Worm (Caenorhabditis elegans) whole organism, L3 larva: ENCODE measurements around the gene slcr-46.3.

ENCODE experiments used
- ama-1 ChIP-seq: fragments of 150-350 bp; optimal IDR thresholded peaks from 2 replicates; lab custom pipeline; 2018
- fkh-10 ChIP-seq: sonication (generic microtip); optimal IDR thresholded peaks from 2 replicates; lab custom pipeline; 2017; ENCODE audit warnings: missing biosample characterization, missing genetic modification reagents, missing genetic modification characterization
- lin-15B ChIP-seq: fragments of 150-350 bp; optimal IDR thresholded peaks from 2 replicates; lab custom pipeline; 2014; ENCODE audit warnings: missing biosample characterization, missing genetic modification characterization
- nhr-76 ChIP-seq: fragments of 150-350 bp; sonication (generic microtip); optimal IDR thresholded peaks from 5 replicates; lab custom pipeline; 2014; ENCODE audit warnings: missing biosample characterization, missing genetic modification characterization
- skn-1 ChIP-seq: fragments of 150-350 bp; optimal IDR thresholded peaks from 2 replicates; lab custom pipeline; 2014; ENCODE audit warnings: missing biosample characterization, missing genetic modification characterization
- snpc-4 ChIP-seq: fragments of 150-350 bp; optimal IDR thresholded peaks from 2 replicates; lab custom pipeline; 2014; ENCODE audit warnings: missing biosample characterization, missing genetic modification characterization
- unc-62 ChIP-seq: fragments of 150-350 bp; sonication (generic microtip); optimal IDR thresholded peaks from 4 replicates; lab custom pipeline; 2014; ENCODE audit warnings: missing biosample characterization, missing genetic modification reagents, missing genetic modification characterization
- zag-1 ChIP-seq: fragments of 150-350 bp; optimal IDR thresholded peaks from 2 replicates; lab custom pipeline; 2014; ENCODE audit warnings: missing biosample characterization, missing genetic modification characterization

ce11 chrV:9729462-9730162, 5.7 kb upstream of the slcr-46.3 start, which contains the start of the genes aagr-3 and drap-1:
- TF ChIP-seq snpc-4 (tag; lab: Kevin White, UChicago) = peak; percentile 44
- TF ChIP-seq zag-1 (tag; lab: Kevin White, UChicago) = no peak
- TF ChIP-seq fkh-10 (GFP tag; lab: Kevin White, UChicago) = no peak
- TF ChIP-seq ama-1 (lab: Kevin White, UChicago) = peak; percentile 14
- peak; percentile 71 for TF ChIP-seq lin-15B (tag; lab: Kevin White, UChicago)
- peak; percentile 61 for TF ChIP-seq skn-1 (tag; lab: Kevin White, UChicago)
- no peak for TF ChIP-seq nhr-76 (tag; lab: Kevin White, UChicago)
- no peak for TF ChIP-seq unc-62 (GFP tag; lab: Kevin White, UChicago)
